Fruit fly (Drosophila melanogaster): ENCODE measurements around the gene CG31251.

- TF ChIP-seq EcR (GFP tag; optimal IDR thresholded peaks at IDR 0.05): no peak
- TF ChIP-seq rn (GFP tag; IDR thresholded peaks at IDR 0.05): no peak
- TF ChIP-seq CG32121 (GFP tag; IDR thresholded peaks at IDR 0.05): no peak
- no peak for TF ChIP-seq CG17806 (tag; optimal IDR thresholded peaks at IDR 0.05)
- no peak for TF ChIP-seq CG34367 (tag; optimal IDR thresholded peaks at IDR 0.05)
- TF ChIP-seq CG10348 (GFP tag; IDR thresholded peaks at IDR 0.05): no peak
- TF ChIP-seq gl (tag; optimal IDR thresholded peaks at IDR 0.05): no peak
- no peak for TF ChIP-seq D1 (tag; optimal IDR thresholded peaks at IDR 0.05)
- TF ChIP-seq CG12605 (GFP tag; IDR thresholded peaks at IDR 0.05): no peak
- no peak for TF ChIP-seq CG9948 (tag; optimal IDR thresholded peaks at IDR 0.05)
Measured at dm6 chr3R:17684854-17685253, at the start of gene CG31251, which contains the start of gene CG31360.
